Worm (Caenorhabditis elegans): Measurements from ENCODE around the gene T12D8.5.

T12D8.5 gene

ce11 chrIII:13616793-13617192 is 9.8 kb downstream of the T12D8.5 start, which contains the start of gene T12D8.9:
Gene T12D8.9, plus strand, starts transcription at chrIII:13617104.
- TF ChIP-seq zip-8 (tag; optimal IDR thresholded peaks at IDR 0.05) (no peak), mep-1 (tag; optimal IDR thresholded peaks at IDR 0.05) (peak; percentile 24), ces-1 (GFP tag; optimal IDR thresholded peaks at IDR 0.05) (no peak), unc-120 (tag; optimal IDR thresholded peaks at IDR 0.05; ENCODE audit: poor library complexity, severe bottlenecking) (peak; percentile 91), unc-62 (GFP tag; optimal IDR thresholded peaks at IDR 0.05) (peak; percentile 35), hlh-1 (tag; optimal IDR thresholded peaks at IDR 0.05) (peak; percentile 100), sem-2 (GFP tag; optimal IDR thresholded peaks at IDR 0.05) (no peak)

ce11 chrIII:13615530-13615929 is 11.1 kb downstream of the T12D8.5 start:
- no peak for TF ChIP-seq elt-3 (tag; optimal IDR thresholded peaks at IDR 0.05)
- TF ChIP-seq tbx-8 (GFP tag; optimal IDR thresholded peaks at IDR 0.05) = no peak
- no peak for TF ChIP-seq ceh-83 (GFP tag; optimal IDR thresholded peaks at IDR 0.05)
- TF ChIP-seq ztf-11 (tag; optimal IDR thresholded peaks at IDR 0.05) = no peak
- no peak for TF ChIP-seq mls-2 (tag; optimal IDR thresholded peaks at IDR 0.05)
- TF ChIP-seq bed-3 (GFP tag; optimal IDR thresholded peaks at IDR 0.05) = no peak
- no peak for TF ChIP-seq ceh-39 (tag; optimal IDR thresholded peaks at IDR 0.05)
- TF ChIP-seq unc-120 (tag; optimal IDR thresholded peaks at IDR 0.05; ENCODE audit: poor library complexity, severe bottlenecking) = no peak
- no peak for TF ChIP-seq zip-8 (tag; optimal IDR thresholded peaks at IDR 0.05)
- no peak for TF ChIP-seq lin-32 (GFP tag; optimal IDR thresholded peaks at IDR 0.05)

ce11 chrIII:13614751-13615150 is 11.8 kb downstream of the T12D8.5 start:
- no peak for TF ChIP-seq tbx-8 (GFP tag; optimal IDR thresholded peaks at IDR 0.05)
- TF ChIP-seq unc-39 (tag; optimal IDR thresholded peaks at IDR 0.05) = no peak
- TF ChIP-seq ham-2 (GFP tag; optimal IDR thresholded peaks at IDR 0.05) = no peak
- TF ChIP-seq mls-2 (tag; optimal IDR thresholded peaks at IDR 0.05) = no peak
- TF ChIP-seq sem-2 (GFP tag; optimal IDR thresholded peaks at IDR 0.05) = no peak
- no peak for TF ChIP-seq unc-62 (GFP tag; optimal IDR thresholded peaks at IDR 0.05)
- TF ChIP-seq blmp-1 (tag; optimal IDR thresholded peaks at IDR 0.05) = no peak
- no peak for TF ChIP-seq nhr-28 (tag; optimal IDR thresholded peaks at IDR 0.05)

- no peak for TF ChIP-seq ceh-43 (GFP tag; optimal IDR thresholded peaks at IDR 0.05)
- no peak for TF ChIP-seq blmp-1 (tag; optimal IDR thresholded peaks at IDR 0.05)
- no peak for TF ChIP-seq lsy-2 (tag; optimal IDR thresholded peaks at IDR 0.05)
- TF ChIP-seq tbx-8 (GFP tag; optimal IDR thresholded peaks at IDR 0.05) = no peak
- TF ChIP-seq ces-1 (GFP tag; optimal IDR thresholded peaks at IDR 0.05) = no peak
- no peak for TF ChIP-seq mab-5 (tag; optimal IDR thresholded peaks at IDR 0.05)
- TF ChIP-seq mls-2 (tag; optimal IDR thresholded peaks at IDR 0.05) = no peak
- TF ChIP-seq M03D4.4 (tag; optimal IDR thresholded peaks at IDR 0.05) = no peak
- no peak for TF ChIP-seq hlh-1 (tag; optimal IDR thresholded peaks at IDR 0.05)
- no peak for TF ChIP-seq ztf-11 (tag; optimal IDR thresholded peaks at IDR 0.05)
- no peak for TF ChIP-seq lin-32 (GFP tag; optimal IDR thresholded peaks at IDR 0.05)
- TF ChIP-seq nhr-237 (tag; optimal IDR thresholded peaks at IDR 0.05) = no peak
- no peak for TF ChIP-seq nhr-28 (tag; optimal IDR thresholded peaks at IDR 0.05)
- no peak for TF ChIP-seq ham-2 (GFP tag; optimal IDR thresholded peaks at IDR 0.05)
- TF ChIP-seq ceh-83 (GFP tag; optimal IDR thresholded peaks at IDR 0.05) = no peak
- no peak for TF ChIP-seq pha-4 (tag; optimal IDR thresholded peaks at IDR 0.05)
- TF ChIP-seq drap-1 (GFP tag; optimal IDR thresholded peaks at IDR 0.05) = no peak
- no peak for TF ChIP-seq unc-62 (GFP tag; optimal IDR thresholded peaks at IDR 0.05)
Measured at ce11 chrIII:13614206-13614605, 12.4 kb downstream of the T12D8.5 start.

ce11 chrIII:13607833-13608232 is 18.8 kb downstream of the T12D8.5 start, which contains the start of gene shpk-1:
Gene shpk-1, plus strand, starts transcription at chrIII:13608020.
- no peak for TF ChIP-seq tbx-8 (GFP tag; optimal IDR thresholded peaks at IDR 0.05)
- no peak for TF ChIP-seq nhr-28 (tag; optimal IDR thresholded peaks at IDR 0.05)
- TF ChIP-seq mab-5 (tag; optimal IDR thresholded peaks at IDR 0.05) = no peak
- TF ChIP-seq unc-62 (GFP tag; optimal IDR thresholded peaks at IDR 0.05) = no peak
- no peak for TF ChIP-seq ceh-39 (tag; optimal IDR thresholded peaks at IDR 0.05)
- TF ChIP-seq sem-2 (GFP tag; optimal IDR thresholded peaks at IDR 0.05) = no peak
- TF ChIP-seq nhr-2 (tag; optimal IDR thresholded peaks at IDR 0.05) = no peak
- no peak for TF ChIP-seq mls-2 (tag; optimal IDR thresholded peaks at IDR 0.05)
- TF ChIP-seq pha-4 (tag; optimal IDR thresholded peaks at IDR 0.05) = no peak
- TF ChIP-seq flh-1 (GFP tag; optimal IDR thresholded peaks at IDR 0.05) = no peak
- TF ChIP-seq blmp-1 (tag; optimal IDR thresholded peaks at IDR 0.05) = no peak
- no peak for TF ChIP-seq snpc-4 (tag; optimal IDR thresholded peaks at IDR 0.05)
- TF ChIP-seq ham-2 (GFP tag; optimal IDR thresholded peaks at IDR 0.05) = no peak
- no peak for TF ChIP-seq drap-1 (GFP tag; optimal IDR thresholded peaks at IDR 0.05)
- TF ChIP-seq nhr-76 (tag; optimal IDR thresholded peaks at IDR 0.05) = no peak
- no peak for TF ChIP-seq nhr-237 (tag; optimal IDR thresholded peaks at IDR 0.05)
